Worm (Caenorhabditis elegans) whole organism, midembryonic: ENCODE results near the gene fubl-2.

Source experiments
- cog-1 ChIP-seq: sonication (generic microtip); optimal IDR thresholded peaks from 2 replicates; lab custom pipeline; 2016; ENCODE audit warnings: missing genetic modification characterization, missing compliant biosample characterization
- flt-1 ChIP-seq: fragments of 200-800 bp; sonication (Bioruptor generic); IDR thresholded peaks from 2 replicates; pipeline ENCODE4 v1.3.6; 2022; ENCODE audit warnings: missing genetic modification characterization, missing compliant biosample characterization
- ref-1 ChIP-seq: fragments of 200-800 bp; sonication (Bioruptor generic); conservative IDR thresholded peaks from 2 replicates; pipeline ENCODE4 v1.3.6; 2022; ENCODE audit warnings: missing genetic modification reagents, missing genetic modification characterization, missing compliant biosample characterization
- ztf-23 ChIP-seq: fragments of 200-800 bp; sonication (Bioruptor generic); IDR thresholded peaks from 2 replicates; pipeline ENCODE4 v1.3.6; 2022; ENCODE audit warnings: missing genetic modification reagents, missing genetic modification characterization, missing compliant biosample characterization

- TF ChIP-seq cog-1 (tag; lab: Kevin White, UChicago) (no peak), flt-1 (no peak), ztf-23 (GFP tag; lab: Robert Waterston, UW) (no peak), ref-1 (no peak)
Measured at ce11 chrIII:7056241-7056640, 31.3 kb downstream of the fubl-2 start, which contains the start of gene R01H2.2.
